Worm (Caenorhabditis elegans) whole organism, mixed stage, embryonic: Measurements from ENCODE around the gene F13B12.6.

ENCODE experiments used
- blmp-1 ChIP-seq: fragments of 150-350 bp; optimal IDR thresholded peaks from 2 replicates; lab custom pipeline; 2014; ENCODE audit warnings: missing biosample characterization, missing genetic modification characterization
- drap-1 ChIP-seq: fragments of 200-800 bp; sonication (Bioruptor generic); optimal IDR thresholded peaks from 3 replicates; lab custom pipeline; 2018; ENCODE audit warnings: mild to moderate bottlenecking, missing genetic modification characterization, missing compliant biosample characterization
- lin-13 ChIP-seq: fragments of 150-350 bp; optimal IDR thresholded peaks from 2 replicates; lab custom pipeline; 2014; ENCODE audit warnings: missing biosample characterization, missing genetic modification characterization
- lsy-2 ChIP-seq: fragments of 150-350 bp; optimal IDR thresholded peaks from 2 replicates; lab custom pipeline; 2014; ENCODE audit warnings: missing biosample characterization, missing genetic modification characterization
- mab-5 ChIP-seq: fragments of 150-350 bp; optimal IDR thresholded peaks from 2 replicates; lab custom pipeline; 2014; ENCODE audit warnings: missing biosample characterization, missing genetic modification characterization
- mep-1 ChIP-seq: fragments of 150-350 bp; optimal IDR thresholded peaks from 2 replicates; lab custom pipeline; 2017; ENCODE audit warnings: missing biosample characterization, missing genetic modification reagents, missing genetic modification characterization, inconsistent platforms
- nhr-237 ChIP-seq: fragments of 150-350 bp; optimal IDR thresholded peaks from 2 replicates; lab custom pipeline; 2014; ENCODE audit warnings: missing biosample characterization, missing genetic modification characterization
- nhr-28 ChIP-seq: fragments of 150-350 bp; optimal IDR thresholded peaks from 2 replicates; lab custom pipeline; 2014; ENCODE audit warnings: missing biosample characterization, missing genetic modification characterization
- nhr-76 ChIP-seq: sonication (generic microtip); optimal IDR thresholded peaks from 2 replicates; lab custom pipeline; 2017; ENCODE audit warnings: missing biosample characterization, missing genetic modification characterization
- pha-4 ChIP-seq: fragments of 150-350 bp; optimal IDR thresholded peaks from 2 replicates; lab custom pipeline; 2018; ENCODE audit warnings: missing biosample characterization, missing genetic modification reagents, missing genetic modification characterization
- snpc-4 ChIP-seq: fragments of 150-350 bp; optimal IDR thresholded peaks from 2 replicates; lab custom pipeline; 2014; ENCODE audit warnings: missing biosample characterization, missing genetic modification characterization
- sptf-1 ChIP-seq: sonication (generic microtip); optimal IDR thresholded peaks from 2 replicates; lab custom pipeline; 2017; ENCODE audit warnings: mild to moderate bottlenecking, missing genetic modification characterization, moderate library complexity, missing compliant biosample characterization
- unc-62 ChIP-seq: fragments of 150-350 bp; optimal IDR thresholded peaks from 2 replicates; lab custom pipeline; 2014; ENCODE audit warnings: missing biosample characterization, missing genetic modification reagents, missing genetic modification characterization
- ztf-11 ChIP-seq: fragments of 150-350 bp; optimal IDR thresholded peaks from 2 replicates; lab custom pipeline; 2014; ENCODE audit warnings: missing biosample characterization, missing genetic modification characterization

DNA sequence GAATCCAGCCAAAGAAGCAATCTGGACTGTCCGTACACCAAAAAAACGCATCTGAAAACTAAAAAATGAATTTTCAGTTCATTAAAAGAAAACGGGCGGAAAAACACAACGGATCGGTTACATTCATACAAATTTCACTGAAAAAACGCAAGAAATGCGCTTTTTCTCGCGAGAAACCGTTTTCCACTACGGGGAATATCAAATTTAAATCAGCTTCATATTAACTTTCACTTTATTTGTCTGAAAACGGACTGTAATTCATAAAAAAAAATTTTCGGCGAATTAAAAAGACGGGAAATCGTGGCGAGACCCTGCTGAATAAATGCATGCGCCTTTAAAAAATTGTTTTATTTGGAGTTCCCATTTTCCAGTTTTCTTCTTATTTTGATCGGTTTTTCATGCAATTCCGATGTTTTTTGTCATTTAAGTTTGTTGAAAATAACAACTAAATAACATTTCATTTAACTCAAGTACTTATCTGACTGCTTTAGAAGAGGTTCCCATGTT, 49.9 kb downstream of the F13B12.6 start, which contains the start of gene pges-2:
- TF ChIP-seq mab-5 (tag; lab: Kevin White, UChicago): no peak
- no peak for TF ChIP-seq pha-4 (tag; lab: Kevin White, UChicago)
- TF ChIP-seq unc-62 (GFP tag; lab: Kevin White, UChicago): no peak
- no peak for TF ChIP-seq sptf-1 (tag; lab: Kevin White, UChicago)
- no peak for TF ChIP-seq mep-1 (tag; lab: Kevin White, UChicago)
- TF ChIP-seq ztf-11 (tag; lab: Kevin White, UChicago): no peak
- no peak for TF ChIP-seq blmp-1
- peak; percentile 12 for TF ChIP-seq lsy-2 (tag; lab: Kevin White, UChicago)
- no peak for TF ChIP-seq nhr-237 (tag; lab: Kevin White, UChicago)
- TF ChIP-seq snpc-4: no peak
- TF ChIP-seq drap-1 (GFP tag; lab: Kevin White, UChicago): no peak
- no peak for TF ChIP-seq nhr-28 (tag; lab: Kevin White, UChicago)
- no peak for TF ChIP-seq lin-13
- TF ChIP-seq nhr-76 (tag; lab: Kevin White, UChicago): no peak
